Fruit fly (Drosophila melanogaster) whole organism, embryonic: ENCODE results near the gene haf.
A peak's percentile ranks its signal among the peaks of the same experiment; 100 is the strongest.

ENCODE experiments used
- Abd-B ChIP-seq: fragments of 200-800 bp; sonication (Bioruptor generic); optimal IDR thresholded peaks from 2 replicates; lab custom pipeline; 2018; ENCODE audit warnings: missing biosample characterization, mild to moderate bottlenecking, missing genetic modification characterization, moderate library complexity
- Adf1 ChIP-seq: fragments of 200-800 bp; sonication (Bioruptor generic); IDR thresholded peaks from 2 replicates; pipeline ENCODE4 v1.3.6; 2022; ENCODE audit warnings: missing biosample characterization, missing genetic modification characterization
- C15 ChIP-seq: fragments of 200-800 bp; sonication (Bioruptor generic); IDR thresholded peaks from 3 replicates; pipeline ENCODE4 v1.3.6; 2022; ENCODE audit warnings: missing biosample characterization, missing genetic modification characterization
- CG11696 ChIP-seq: fragments of 200-800 bp; sonication (Bioruptor generic); IDR thresholded peaks from 2 replicates; pipeline ENCODE4 v1.3.6; 2022; ENCODE audit warnings: missing biosample characterization, missing genetic modification characterization
- CG12659 ChIP-seq: fragments of 200-800 bp; sonication (Bioruptor generic); optimal IDR thresholded peaks from 3 replicates; lab custom pipeline; 2017; ENCODE audit warnings: mild to moderate bottlenecking, missing biosample characterization, missing genetic modification reagents, missing genetic modification characterization
- CG14710 ChIP-seq: fragments of 200-800 bp; sonication (Bioruptor generic); optimal IDR thresholded peaks from 3 replicates; lab custom pipeline; 2019; ENCODE audit warnings: missing biosample characterization, mild to moderate bottlenecking, missing genetic modification characterization, moderate library complexity
- CG15073 ChIP-seq: fragments of 200-800 bp; sonication (Bioruptor generic); optimal IDR thresholded peaks from 2 replicates; lab custom pipeline; 2016; ENCODE audit warnings: missing biosample characterization, missing genetic modification characterization
- CG15269 ChIP-seq: fragments of 200-800 bp; sonication (Bioruptor generic); optimal IDR thresholded peaks from 2 replicates; lab custom pipeline; 2018; ENCODE audit warnings: missing biosample characterization, mild to moderate bottlenecking, missing genetic modification characterization, moderate library complexity
- CG15696 ChIP-seq: fragments of 200-800 bp; sonication (Bioruptor generic); optimal IDR thresholded peaks from 2 replicates; lab custom pipeline; 2019; ENCODE audit warnings: missing biosample characterization, mild to moderate bottlenecking, missing genetic modification characterization, moderate library complexity
- CG17802 ChIP-seq: fragments of 200-800 bp; sonication (Bioruptor generic); optimal IDR thresholded peaks from 2 replicates; lab custom pipeline; 2018; ENCODE audit warnings: missing biosample characterization, mild to moderate bottlenecking, missing genetic modification characterization, moderate library complexity
- CG2199 ChIP-seq: fragments of 200-800 bp; sonication (Bioruptor generic); IDR thresholded peaks from 3 replicates; pipeline ENCODE4 v1.3.6; 2022; ENCODE audit warnings: missing biosample characterization, missing genetic modification characterization
- CG2678 ChIP-seq: fragments of 200-800 bp; sonication (Bioruptor generic); optimal IDR thresholded peaks from 3 replicates; lab custom pipeline; 2019; ENCODE audit warnings: missing biosample characterization, mild to moderate bottlenecking, missing genetic modification characterization, moderate library complexity
- CG5180 ChIP-seq: fragments of 200-800 bp; sonication (Bioruptor generic); optimal IDR thresholded peaks from 3 replicates; lab custom pipeline; 2017; ENCODE audit warnings: missing biosample characterization, missing genetic modification characterization, mild to moderate bottlenecking, moderate library complexity, missing genetic modification reagents
- CG6689 ChIP-seq: fragments of 200-800 bp; sonication (Bioruptor generic); IDR thresholded peaks from 2 replicates; pipeline ENCODE4 v1.3.6; 2022; ENCODE audit warnings: missing biosample characterization, missing genetic modification characterization
- CG7271 ChIP-seq: fragments of 200-800 bp; sonication (Bioruptor generic); optimal IDR thresholded peaks from 2 replicates; lab custom pipeline; 2018; ENCODE audit warnings: missing biosample characterization, mild to moderate bottlenecking, missing genetic modification characterization, moderate library complexity
- CG7987 ChIP-seq: fragments of 200-800 bp; sonication (Bioruptor generic); optimal IDR thresholded peaks from 2 replicates; lab custom pipeline; 2018; ENCODE audit warnings: missing biosample characterization, mild to moderate bottlenecking, missing genetic modification characterization, moderate library complexity
- CG8290 ChIP-seq, 3 experiments: fragments of 200-800 bp; sonication (Bioruptor generic); optimal IDR thresholded peaks; 2 replicates each; lab custom pipeline; 2016 to 2019; ENCODE audit warnings: missing biosample characterization in 3 of 3, missing genetic modification characterization in 3 of 3, mild to moderate bottlenecking in 2 of 3, moderate library complexity in 1 of 3
- CG8388 ChIP-seq: fragments of 200-800 bp; sonication (Bioruptor generic); optimal IDR thresholded peaks from 2 replicates; lab custom pipeline; 2019; ENCODE audit warnings: missing biosample characterization, mild to moderate bottlenecking, missing genetic modification characterization, moderate library complexity
- CG9727 ChIP-seq: fragments of 200-800 bp; sonication (Bioruptor generic); optimal IDR thresholded peaks from 3 replicates; lab custom pipeline; 2017; ENCODE audit warnings: missing biosample characterization, mild to moderate bottlenecking, missing genetic modification characterization
- Camta ChIP-seq: fragments of 200-800 bp; sonication (Bioruptor generic); optimal IDR thresholded peaks from 2 replicates; lab custom pipeline; 2016; ENCODE audit warnings: missing biosample characterization, missing genetic modification characterization
- CoRest ChIP-seq: fragments of 200-800 bp; sonication (Bioruptor generic); optimal IDR thresholded peaks from 3 replicates; lab custom pipeline; 2018; ENCODE audit warnings: missing biosample characterization, mild to moderate bottlenecking, missing genetic modification characterization, moderate library complexity
- H2.0 ChIP-seq: fragments of 200-800 bp; sonication (Bioruptor generic); IDR thresholded peaks from 2 replicates; pipeline ENCODE4 v1.3.6; 2022; ENCODE audit warnings: missing biosample characterization, missing genetic modification characterization
- HLHmδ ChIP-seq: fragments of 200-800 bp; sonication (Bioruptor generic); optimal IDR thresholded peaks from 2 replicates; lab custom pipeline; 2018; ENCODE audit warnings: missing biosample characterization, mild to moderate bottlenecking, missing genetic modification characterization, moderate library complexity
- Hr39 ChIP-seq: fragments of >200 bp; optimal IDR thresholded peaks from 2 replicates; lab custom pipeline; 2017
- Neu2 ChIP-seq: fragments of 200-800 bp; sonication (Bioruptor generic); optimal IDR thresholded peaks from 3 replicates; lab custom pipeline; 2016; ENCODE audit warnings: missing biosample characterization, missing genetic modification characterization, borderline replicate concordance
- Nf-YC ChIP-seq: fragments of 200-800 bp; optimal IDR thresholded peaks from 3 replicates; lab custom pipeline; 2019; ENCODE audit warnings: missing biosample characterization, mild to moderate bottlenecking, missing genetic modification characterization, moderate library complexity
- NfI ChIP-seq: fragments of 200-800 bp; sonication (Bioruptor generic); optimal IDR thresholded peaks from 3 replicates; lab custom pipeline; 2018; ENCODE audit warnings: missing biosample characterization, mild to moderate bottlenecking, missing genetic modification characterization, moderate library complexity
- PHDP ChIP-seq: fragments of 200-800 bp; sonication (Bioruptor generic); optimal IDR thresholded peaks from 3 replicates; lab custom pipeline; 2018; ENCODE audit warnings: missing biosample characterization, mild to moderate bottlenecking, missing genetic modification characterization, moderate library complexity
- Ravus ChIP-seq: fragments of 200-800 bp; sonication (Bioruptor generic); IDR thresholded peaks from 2 replicates; pipeline ENCODE4 v1.3.6; 2022; ENCODE audit warnings: missing biosample characterization, missing genetic modification characterization
- ab ChIP-seq: fragments of 200-800 bp; sonication (Bioruptor generic); optimal IDR thresholded peaks from 2 replicates; lab custom pipeline; 2016; ENCODE audit warnings: missing biosample characterization, missing genetic modification characterization
- ci ChIP-seq: fragments of 200-800 bp; sonication (Bioruptor generic); IDR thresholded peaks from 3 replicates; pipeline ENCODE4 v1.3.6; 2022; ENCODE audit warnings: missing biosample characterization, missing genetic modification characterization
- crp ChIP-seq, 2 experiments: fragments of 200-800 bp; sonication (Bioruptor generic); optimal IDR thresholded peaks; 2 replicates in 1 of 2; 3 replicates in 1 of 2; lab custom pipeline; 2017; ENCODE audit warnings: missing biosample characterization in 2 of 2, missing genetic modification characterization in 2 of 2, mild to moderate bottlenecking in 1 of 2, moderate library complexity in 1 of 2
- disco-r ChIP-seq: fragments of 200-800 bp; sonication (Bioruptor generic); optimal IDR thresholded peaks from 2 replicates; lab custom pipeline; 2016; ENCODE audit warnings: missing biosample characterization, missing genetic modification characterization
- dm ChIP-seq: fragments of 200-800 bp; sonication (Bioruptor generic); optimal IDR thresholded peaks from 3 replicates; lab custom pipeline; 2016; ENCODE audit warnings: missing biosample characterization, missing genetic modification characterization
- ewg ChIP-seq: fragments of 200-800 bp; sonication (Bioruptor generic); optimal IDR thresholded peaks from 3 replicates; lab custom pipeline; 2017; ENCODE audit warnings: mild to moderate bottlenecking, missing biosample characterization, missing genetic modification reagents, missing genetic modification characterization
- fd64A ChIP-seq: fragments of 200-800 bp; sonication (Bioruptor generic); optimal IDR thresholded peaks from 3 replicates; lab custom pipeline; 2018; ENCODE audit warnings: missing biosample characterization, mild to moderate bottlenecking, missing genetic modification characterization
- her ChIP-seq: fragments of 200-800 bp; sonication (Bioruptor generic); optimal IDR thresholded peaks from 2 replicates; lab custom pipeline; 2016; ENCODE audit warnings: missing biosample characterization, missing genetic modification characterization
- lilli ChIP-seq: fragments of 200-800 bp; sonication (Bioruptor generic); optimal IDR thresholded peaks from 3 replicates; lab custom pipeline; 2016; ENCODE audit warnings: missing biosample characterization, missing genetic modification characterization
- lmd ChIP-seq: fragments of 200-800 bp; sonication (Bioruptor generic); IDR thresholded peaks from 2 replicates; pipeline ENCODE4 v1.3.6; 2022; ENCODE audit warnings: missing biosample characterization, missing genetic modification characterization
- lola ChIP-seq, 3 experiments: fragments of >200 bp in 2 of 3; fragments of 200-800 bp in 1 of 3; sonication (Bioruptor generic) in 1 of 3; optimal IDR thresholded peaks; 2 replicates each; lab custom pipeline; 2017 to 2019; ENCODE audit warnings: missing biosample characterization in 3 of 3, missing genetic modification characterization in 3 of 3, mild to moderate bottlenecking in 1 of 3, moderate library complexity in 1 of 3
- pfk ChIP-seq: fragments of 200-800 bp; sonication (Bioruptor generic); optimal IDR thresholded peaks from 2 replicates; lab custom pipeline; 2018; ENCODE audit warnings: missing biosample characterization, mild to moderate bottlenecking, missing genetic modification characterization, moderate library complexity
- pzg ChIP-seq: fragments of 200-800 bp; sonication (Bioruptor generic); optimal IDR thresholded peaks from 3 replicates; lab custom pipeline; 2018; ENCODE audit warnings: missing biosample characterization, mild to moderate bottlenecking, missing genetic modification characterization, moderate library complexity
- repo ChIP-seq: fragments of 200-800 bp; sonication (Bioruptor generic); optimal IDR thresholded peaks from 2 replicates; lab custom pipeline; 2016; ENCODE audit warnings: missing biosample characterization, missing genetic modification characterization
- sim ChIP-seq: fragments of 200-800 bp; sonication (Bioruptor generic); IDR thresholded peaks from 2 replicates; pipeline ENCODE4 v1.3.6; 2022; ENCODE audit warnings: missing biosample characterization, missing genetic modification characterization
- vfl ChIP-seq: fragments of 200-800 bp; sonication (Bioruptor generic); optimal IDR thresholded peaks from 2 replicates; lab custom pipeline; 2016; ENCODE audit warnings: missing biosample characterization, missing genetic modification characterization

Gene haf

DNA sequence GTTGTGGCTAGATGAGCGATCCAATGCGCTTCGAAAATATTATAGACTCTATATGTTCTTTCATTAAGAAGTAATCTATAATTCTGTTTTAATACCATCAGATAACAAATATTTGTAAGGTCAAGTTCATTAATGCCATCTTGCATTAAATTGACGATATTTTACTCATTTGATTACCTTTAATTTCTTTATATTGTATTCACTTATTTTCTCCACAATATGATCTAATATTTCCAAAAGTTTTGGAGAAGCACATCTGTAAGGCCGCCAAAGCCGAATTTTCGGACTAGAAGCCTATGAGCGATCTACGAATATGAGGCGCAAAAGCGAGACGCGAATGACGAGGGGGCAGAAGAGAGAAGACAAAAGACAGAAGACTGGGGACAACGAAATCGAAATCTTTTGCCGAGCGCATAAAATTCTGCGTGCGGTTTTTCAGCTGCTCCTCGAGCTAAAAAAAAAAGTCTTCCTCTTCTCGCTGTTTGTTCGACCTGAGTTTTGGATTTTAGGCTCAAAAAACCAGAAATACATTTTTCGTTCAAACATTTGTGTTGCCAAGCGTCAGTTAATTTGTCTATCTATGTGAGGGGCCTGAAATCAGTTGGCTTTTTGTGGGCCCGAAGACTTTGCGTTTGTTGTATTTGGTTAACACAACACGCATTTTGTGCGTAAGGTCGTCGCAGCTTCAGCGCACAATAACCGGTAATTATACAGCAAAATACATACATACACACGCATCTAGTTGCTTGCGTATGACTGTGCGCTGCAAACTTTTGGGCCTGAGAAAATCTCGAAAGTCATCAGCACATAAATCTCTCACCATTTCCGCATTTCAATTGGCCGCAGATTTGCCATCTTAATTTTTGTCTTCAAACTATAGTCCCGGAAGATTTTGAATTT, 84.0 kb downstream of the haf start (continued):
- TF ChIP-seq CG9727 (GFP tag; lab: Kevin White, UChicago), result peak; percentile 99
- peak in 1 of 3 experiments; percentile 89 for TF ChIP-seq lola (GFP tag; optimal IDR thresholded peaks at IDR 0.05; lab: Kevin White, UChicago)
- TF ChIP-seq pfk (GFP tag; lab: Kevin White, UChicago), result no peak
- TF ChIP-seq CG6689 (GFP tag; lab: Robert Waterston, UW), result peak; percentile 99
- TF ChIP-seq fd64A (GFP tag; lab: Kevin White, UChicago), result peak; percentile 72
- TF ChIP-seq dm (GFP tag; lab: Kevin White, UChicago), result peak; percentile 95
- peak; percentile 92 for TF ChIP-seq disco-r
- TF ChIP-seq Ravus (GFP tag; lab: Robert Waterston, UW), result peak; percentile 96
- peak; percentile 80 for TF ChIP-seq ab (GFP tag; lab: Kevin White, UChicago)
- peak; percentile 92 for TF ChIP-seq her (GFP tag; lab: Kevin White, UChicago)
- TF ChIP-seq Adf1 (GFP tag; lab: Robert Waterston, UW), result peak; percentile 85
- peak; percentile 95 for TF ChIP-seq H2.0 (GFP tag; lab: Robert Waterston, UW)
- no peak for TF ChIP-seq Hr39 (lab: Kevin White, UChicago)
- TF ChIP-seq HLHmδ (GFP tag; lab: Kevin White, UChicago), result no peak
- TF ChIP-seq CG15696 (tag; lab: Kevin White, UChicago), result peak; percentile 85
- TF ChIP-seq CG11696 (GFP tag; lab: Robert Waterston, UW), result peak; percentile 72
- TF ChIP-seq PHDP (tag; lab: Kevin White, UChicago), result peak; percentile 99
- peak; percentile 96 for TF ChIP-seq CG8388 (GFP tag; lab: Kevin White, UChicago)
- peak; percentile 98 for TF ChIP-seq vfl (GFP tag; lab: Kevin White, UChicago)
- TF ChIP-seq CG7987, result peak; percentile 94
- TF ChIP-seq CG5180 (GFP tag; lab: Kevin White, UChicago), result peak; percentile 92
- TF ChIP-seq sim (GFP tag; lab: Robert Waterston, UW), result peak; percentile 84
- TF ChIP-seq crp (GFP tag; optimal IDR thresholded peaks at IDR 0.05; lab: Kevin White, UChicago), result peak in 1 of 2 experiments; percentile 78
- peak; percentile 48 for TF ChIP-seq CG7271 (tag; lab: Kevin White, UChicago)
- TF ChIP-seq NfI (GFP tag; lab: Kevin White, UChicago), result peak; percentile 98
- peak; percentile 93 for TF ChIP-seq repo (GFP tag; lab: Kevin White, UChicago)

DNA sequence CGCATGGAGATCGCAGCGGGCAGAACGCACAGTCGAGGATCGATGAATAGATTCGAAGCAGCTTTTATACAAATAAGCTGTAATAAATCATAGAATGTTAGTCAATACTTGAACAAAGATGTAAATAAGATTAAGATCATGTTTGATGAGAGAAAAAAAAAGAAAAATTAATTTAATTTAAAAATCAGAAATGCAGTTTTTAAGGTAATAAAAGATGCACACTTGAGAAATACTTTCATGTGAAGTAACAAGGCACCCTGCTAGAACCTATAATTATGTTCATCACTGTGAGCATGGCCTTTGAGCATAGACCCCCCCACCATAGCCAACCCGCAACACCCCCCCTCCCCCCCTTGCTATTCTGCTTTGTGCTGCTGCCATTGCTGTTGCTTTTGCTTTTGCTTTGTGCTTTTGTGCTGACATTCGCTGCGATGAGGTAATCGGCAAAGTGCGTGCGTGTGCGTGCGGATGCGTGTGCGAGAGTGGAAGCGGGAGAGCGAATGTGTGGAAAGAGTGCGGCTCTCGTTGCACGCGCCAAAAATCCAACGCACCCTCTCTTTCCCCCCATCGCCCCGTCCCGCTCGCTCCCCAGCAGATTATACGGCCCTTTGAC, 88.4 kb downstream of the haf start:
- TF ChIP-seq pzg (GFP tag; lab: Kevin White, UChicago), result peak; percentile 19
- TF ChIP-seq Camta, result peak; percentile 90
- TF ChIP-seq CG17802 (tag; lab: Kevin White, UChicago), result peak; percentile 64
- TF ChIP-seq CG15073 (GFP tag; lab: Kevin White, UChicago), result peak; percentile 78
- TF ChIP-seq ewg (GFP tag; lab: Kevin White, UChicago), result peak; percentile 94
- TF ChIP-seq C15 (GFP tag; lab: Robert Waterston, UW), result peak; percentile 89
- peak; percentile 94 for TF ChIP-seq Nf-YC (tag; lab: Kevin White, UChicago)
- peak; percentile 99 for TF ChIP-seq CoRest (tag; lab: Kevin White, UChicago)
- peak; percentile 93 for TF ChIP-seq ci (GFP tag; lab: Robert Waterston, UW)
- peak; percentile 96 for TF ChIP-seq CG2199
- TF ChIP-seq lilli (GFP tag; lab: Kevin White, UChicago), result peak; percentile 94
- TF ChIP-seq lmd (GFP tag; lab: Robert Waterston, UW), result peak; percentile 98
- peak; percentile 92 for TF ChIP-seq CG14710 (tag; lab: Kevin White, UChicago)
- peak; percentile 99 for TF ChIP-seq CG2678 (tag; lab: Kevin White, UChicago)
- peak; percentile 94 for TF ChIP-seq Abd-B (GFP tag; lab: Kevin White, UChicago)
- peak; percentile 94 for TF ChIP-seq CG8290 (GFP tag; optimal IDR thresholded peaks at IDR 0.05; lab: Kevin White, UChicago)
- peak; percentile 53 to 89 for TF ChIP-seq CG8290 (tag; optimal IDR thresholded peaks at IDR 0.05; lab: Kevin White, UChicago)
- TF ChIP-seq disco-r, result peak; percentile 79
- TF ChIP-seq CG15269 (tag; lab: Kevin White, UChicago), result peak; percentile 99
- TF ChIP-seq Neu2 (GFP tag; lab: Kevin White, UChicago), result no peak
- peak; percentile 99 for TF ChIP-seq CG12659 (GFP tag; lab: Kevin White, UChicago)
- peak; percentile 90 for TF ChIP-seq CG7987
